Worm (Caenorhabditis elegans) whole organism, L2 larva: ENCODE measurements around the gene gvd-1.
"Not testable (repeated sequence)": the region's sequence is repeated elsewhere in the genome, so short reads cannot be mapped to it uniquely, and the experiment has no call there.

ENCODE experiments used
- alr-1 ChIP-seq: fragments of 150-350 bp; optimal IDR thresholded peaks from 2 replicates; lab custom pipeline; 2014; ENCODE audit warnings: missing biosample characterization, missing genetic modification characterization
- lin-11 ChIP-seq: fragments of 150-350 bp; sonication (generic microtip); optimal IDR thresholded peaks from 2 replicates; lab custom pipeline; 2014; ENCODE audit warnings: missing biosample characterization, missing genetic modification characterization, inconsistent platforms, mixed read lengths
- lin-13 ChIP-seq: fragments of 150-350 bp; optimal IDR thresholded peaks from 2 replicates; lab custom pipeline; 2014; ENCODE audit warnings: missing biosample characterization, missing genetic modification reagents, missing genetic modification characterization
- nhr-237 ChIP-seq: fragments of 150-350 bp; optimal IDR thresholded peaks from 2 replicates; lab custom pipeline; 2014; ENCODE audit warnings: missing biosample characterization, missing genetic modification characterization
- unc-62 ChIP-seq: fragments of 150-350 bp; optimal IDR thresholded peaks from 2 replicates; lab custom pipeline; 2014; ENCODE audit warnings: missing biosample characterization, missing genetic modification reagents, missing genetic modification characterization
- zag-1 ChIP-seq: fragments of 150-350 bp; optimal IDR thresholded peaks from 2 replicates; lab custom pipeline; 2014; ENCODE audit warnings: missing biosample characterization, missing genetic modification characterization
- ztf-11 ChIP-seq: sonication (generic microtip); optimal IDR thresholded peaks from 2 replicates; lab custom pipeline; 2017; ENCODE audit warnings: missing biosample characterization, missing genetic modification characterization

ce11 chrII:441102-441501 lies 16.6 kb downstream of the gvd-1 start, which contains the start of gene C24H12.1:
- not testable (repeated sequence) for TF ChIP-seq nhr-237 (tag; lab: Kevin White, UChicago); unc-62 (GFP tag; lab: Kevin White, UChicago); lin-13 (GFP tag; lab: Kevin White, UChicago); alr-1 (tag; lab: Kevin White, UChicago); lin-11 (tag; lab: Kevin White, UChicago); zag-1 (tag; lab: Kevin White, UChicago); ztf-11 (tag; lab: Kevin White, UChicago)
